Fruit fly (Drosophila melanogaster): ENCODE data around the gene CG43390.
A peak's percentile ranks its signal among the peaks of the same experiment; 100 is the strongest.

Gene CG43390

dm6 chr3L:11586794-11587462, 7.2 kb upstream of the CG43390 start (continued):
- TF ChIP-seq peb (GFP tag; IDR thresholded peaks at IDR 0.05) = peak; percentile 46; the same call in 1 of the 2 replicates
- TF ChIP-seq CG12236 (GFP tag; optimal IDR thresholded peaks at IDR 0.05) = no peak
- 0 out of 3 replicates have a peak, but pooled peaks have one; percentile 34 for TF ChIP-seq CG6175 (GFP tag; IDR thresholded peaks at IDR 0.05)
- 0 out of 2 replicates have a peak, but pooled peaks have one; percentile 16 for TF ChIP-seq dimm (GFP tag; IDR thresholded peaks at IDR 0.05)
- peak; percentile 87 for TF ChIP-seq pros (GFP tag; optimal IDR thresholded peaks at IDR 0.05)
- peak; percentile 92 for TF ChIP-seq chinmo (GFP tag; IDR thresholded peaks at IDR 0.05; ENCODE audit: partially characterized antibody)
- no peak for TF ChIP-seq NC2α (GFP tag; optimal IDR thresholded peaks at IDR 0.05)
- TF ChIP-seq BtbVII (GFP tag; optimal IDR thresholded peaks at IDR 0.05) = no peak
- TF ChIP-seq wdn (GFP tag; IDR thresholded peaks at IDR 0.05) = no peak
- peak; percentile 63; the same call in 1 of the 3 replicates for TF ChIP-seq CG6791 (GFP tag; IDR thresholded peaks at IDR 0.05; ENCODE audit: partially characterized antibody)
- TF ChIP-seq Doc3 (GFP tag; IDR thresholded peaks at IDR 0.05; ENCODE audit: partially characterized antibody) = 0 out of 3 replicates have a peak, but pooled peaks have one; percentile 45
- no peak for TF ChIP-seq jumu (GFP tag; optimal IDR thresholded peaks at IDR 0.05)
- TF ChIP-seq CG11085 (GFP tag; IDR thresholded peaks at IDR 0.05) = no peak
- no peak for TF ChIP-seq br (optimal IDR thresholded peaks at IDR 0.05)
- no peak for TF ChIP-seq lov (optimal IDR thresholded peaks at IDR 0.05)
- TF ChIP-seq lov (GFP tag; IDR thresholded peaks at IDR 0.05) = no peak
- peak; percentile 52; the same call in 3 of the 4 replicates for TF ChIP-seq Dll (GFP tag; IDR thresholded peaks at IDR 0.05; ENCODE audit: partially characterized antibody)
- TF ChIP-seq sna (GFP tag; IDR thresholded peaks at IDR 0.05; ENCODE audit: partially characterized antibody) = 0 out of 2 replicates have a peak, but pooled peaks have one; percentile 39
- TF ChIP-seq CG13287 (GFP tag; IDR thresholded peaks at IDR 0.05; ENCODE audit: partially characterized antibody) = peak; percentile 44; the same call in 1 of the 2 replicates
- no peak for TF ChIP-seq Six4 (GFP tag; optimal IDR thresholded peaks at IDR 0.05)
- TF ChIP-seq CG12769 (tag; optimal IDR thresholded peaks at IDR 0.05) = peak; percentile 12
- TF ChIP-seq crol (GFP tag; IDR thresholded peaks at IDR 0.05) = peak; percentile 99
- peak; percentile 69; the same call in 1 of the 2 replicates for TF ChIP-seq rib (GFP tag; IDR thresholded peaks at IDR 0.05)
- peak; percentile 84 for TF ChIP-seq ftz-f1 (GFP tag; optimal IDR thresholded peaks at IDR 0.05)

dm6 chr3L:11583964-11584363, 4.2 kb upstream of the CG43390 start, which contains the start of gene CG32086:
CG32086 (minus strand) TSS chr3L:11584064.
- no peak for TF ChIP-seq CG17361 (GFP tag; IDR thresholded peaks at IDR 0.05)

DNA sequence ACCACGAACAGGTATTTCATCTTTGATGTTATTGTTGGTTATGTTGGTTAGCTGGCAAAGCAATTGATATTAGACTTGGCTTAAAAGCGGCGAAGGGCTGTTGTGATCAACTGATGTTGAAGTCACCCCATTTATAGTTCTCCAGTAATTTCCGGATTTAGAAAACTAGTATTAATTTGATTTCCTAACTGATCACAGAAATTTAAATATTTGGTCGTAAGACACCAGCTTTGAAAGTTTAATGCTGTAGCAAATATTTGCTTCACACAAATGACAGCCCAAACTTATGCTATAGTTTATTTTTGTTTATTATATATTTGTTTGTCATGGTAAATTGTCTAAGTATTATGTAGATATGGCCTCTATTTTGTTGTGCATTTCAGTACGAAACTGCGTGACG, 2.3 kb upstream of the CG43390 start, which contains the start of gene CG33269:
Gene CG33269 (minus strand): TSS at position 101 of the 400 bp plus-strand sequence.
- TF ChIP-seq CG14860 (GFP tag; IDR thresholded peaks at IDR 0.05; ENCODE audit: partially characterized antibody) = no peak
- TF ChIP-seq CoRest (tag; optimal IDR thresholded peaks at IDR 0.05) = no peak
- no peak for TF ChIP-seq MESR4 (GFP tag; optimal IDR thresholded peaks at IDR 0.05)
- TF ChIP-seq Myb (GFP tag; optimal IDR thresholded peaks at IDR 0.05) = no peak
- TF ChIP-seq CG11504 (tag; optimal IDR thresholded peaks at IDR 0.05) = no peak

- TF ChIP-seq Mrtf (GFP tag; IDR thresholded peaks at IDR 0.05) (no peak), CG7271 (tag; optimal IDR thresholded peaks at IDR 0.05) (no peak), gro (GFP tag; optimal IDR thresholded peaks at IDR 0.05) (no peak), btn (GFP tag; optimal IDR thresholded peaks at IDR 0.05) (no peak), trem (tag; optimal IDR thresholded peaks at IDR 0.05) (no peak), CG18764 (GFP tag; optimal IDR thresholded peaks at IDR 0.05) (no peak), HmgZ (tag; optimal IDR thresholded peaks at IDR 0.05) (no peak), CG16813 (GFP tag; IDR thresholded peaks at IDR 0.05; ENCODE audit: partially characterized antibody) (no peak), CG3065 (GFP tag; optimal IDR thresholded peaks at IDR 0.05) (no peak), sna (GFP tag; IDR thresholded peaks at IDR 0.05; ENCODE audit: partially characterized antibody) (no peak), peb (GFP tag; IDR thresholded peaks at IDR 0.05) (no peak), lab (GFP tag; optimal IDR thresholded peaks at IDR 0.05) (no peak), ken (GFP tag; IDR thresholded peaks at IDR 0.05) (no peak), luna (GFP tag; optimal IDR thresholded peaks at IDR 0.05) (no peak), NC2β (GFP tag; optimal IDR thresholded peaks at IDR 0.05) (no peak), CG42726 (GFP tag; IDR thresholded peaks at IDR 0.05; ENCODE audit: partially characterized antibody) (no peak), Chrac-16 (GFP tag; optimal IDR thresholded peaks at IDR 0.05) (no peak)
These were observed 1.2 kb upstream of the CG43390 start, which contains the start of gene CG43391 for dm6 chr3L:11580919-11581318. CG43391 (minus strand) TSS chr3L:11581019.
